Worm (Caenorhabditis elegans): Measurements from ENCODE around the gene sulp-5.

DNA sequence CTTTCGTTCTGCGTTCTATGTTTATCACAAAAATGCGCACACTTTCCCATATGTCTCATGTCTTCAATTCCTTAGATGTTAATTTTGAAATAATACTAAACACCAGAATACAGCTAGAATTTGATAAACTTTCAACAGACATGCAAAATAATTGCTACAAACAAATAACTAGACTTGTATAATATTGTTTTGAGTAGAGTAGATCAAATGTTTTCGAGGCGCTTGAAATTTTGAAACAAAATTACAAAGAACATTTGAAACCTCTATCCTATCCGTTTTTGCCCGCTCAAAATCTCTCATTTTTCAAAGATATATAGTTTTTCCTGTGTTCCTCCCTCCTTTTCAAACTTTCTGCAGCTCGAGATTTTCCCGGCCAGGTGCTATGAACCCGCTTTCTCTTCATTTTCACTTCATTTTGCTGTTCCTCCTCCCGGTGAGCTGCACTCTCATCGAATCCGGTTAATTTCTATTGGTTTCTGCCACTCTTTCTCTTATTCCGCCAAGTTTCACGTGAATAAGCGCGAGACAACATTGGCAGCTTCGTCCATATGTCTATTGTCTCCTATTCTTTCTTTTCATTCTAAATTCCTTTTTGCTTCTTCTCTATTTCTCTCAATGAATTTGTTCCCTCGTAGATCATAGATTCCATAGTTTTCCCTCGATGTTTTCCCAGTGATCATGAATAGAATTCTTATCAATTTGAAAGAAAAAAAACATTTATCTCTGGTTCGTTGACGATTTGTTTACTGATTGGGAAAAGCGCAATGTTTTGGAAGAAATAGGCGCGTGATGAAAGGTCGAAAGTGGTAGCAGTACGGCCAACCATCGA is 42.1 kb downstream of the sulp-5 start:
- peak in 1 of 2 experiments; percentile 31 for TF ChIP-seq lsy-2 (tag; optimal IDR thresholded peaks at IDR 0.05)
- no peak for TF ChIP-seq nhr-77 (tag; optimal IDR thresholded peaks at IDR 0.05)
- no peak for TF ChIP-seq nhr-11 (tag; optimal IDR thresholded peaks at IDR 0.05)
- no peak for TF ChIP-seq skn-1 (tag; optimal IDR thresholded peaks at IDR 0.05)
- no peak for TF ChIP-seq nhr-237 (tag; optimal IDR thresholded peaks at IDR 0.05)
- no peak for TF ChIP-seq snpc-4 (tag; optimal IDR thresholded peaks at IDR 0.05)
- no peak for TF ChIP-seq nhr-21 (tag; optimal IDR thresholded peaks at IDR 0.05)
- TF ChIP-seq nhr-12 (tag; optimal IDR thresholded peaks at IDR 0.05): no peak
- no peak for TF ChIP-seq lin-39 (tag; optimal IDR thresholded peaks at IDR 0.05)
- no peak for TF ChIP-seq nhr-23 (tag; optimal IDR thresholded peaks at IDR 0.05)
- no peak for TF ChIP-seq ceh-16 (tag; optimal IDR thresholded peaks at IDR 0.05)
- TF ChIP-seq R02D3.7 (tag; optimal IDR thresholded peaks at IDR 0.05): no peak
- no peak for TF ChIP-seq gmeb-1 (tag; optimal IDR thresholded peaks at IDR 0.05)
- TF ChIP-seq ama-1 (optimal IDR thresholded peaks at IDR 0.05): no peak
